Worm (Caenorhabditis elegans): ENCODE data around the gene ceh-31.
A peak's percentile ranks its signal among the peaks of the same experiment; 100 is the strongest.

The ceh-31 gene

DNA sequence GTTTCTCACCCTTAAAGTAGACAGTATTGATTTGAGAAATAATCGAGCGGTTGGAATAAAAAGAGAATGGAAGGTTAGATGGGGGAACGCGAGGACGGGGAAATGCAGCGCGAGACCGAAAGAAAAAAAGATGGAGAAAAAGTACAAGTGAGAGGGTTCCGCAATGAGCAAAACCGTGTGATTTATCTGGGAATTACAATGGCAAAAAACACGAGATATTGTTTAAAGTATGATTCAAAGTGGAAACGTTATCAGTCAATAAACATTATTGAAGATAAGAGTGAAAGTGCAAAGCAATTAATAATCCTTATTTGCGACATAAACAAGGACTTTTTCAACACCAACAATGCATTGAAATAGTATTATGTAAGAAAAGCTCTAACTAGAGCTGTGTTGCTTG, 31.9 kb upstream of the ceh-31 start, which contains the start of gene ztf-13:
TSS of gene ztf-13 (minus strand) at position 11 of the 400 bp plus-strand sequence.
- no peak for TF ChIP-seq snpc-4 (tag; optimal IDR thresholded peaks at IDR 0.05)
- TF ChIP-seq unc-62 (GFP tag; optimal IDR thresholded peaks at IDR 0.05), result no peak
- no peak for TF ChIP-seq lin-13 (GFP tag; optimal IDR thresholded peaks at IDR 0.05)
- TF ChIP-seq ztf-1 (GFP tag; conservative IDR thresholded peaks at IDR 0.05), result no peak
- no peak for TF ChIP-seq nhr-21 (tag; optimal IDR thresholded peaks at IDR 0.05)
- no peak for TF ChIP-seq dmd-4 (tag; optimal IDR thresholded peaks at IDR 0.05)
- no peak for TF ChIP-seq sem-4 (tag; optimal IDR thresholded peaks at IDR 0.05)
- TF ChIP-seq ama-1 (optimal IDR thresholded peaks at IDR 0.05), result no peak
- TF ChIP-seq nhr-23 (tag; optimal IDR thresholded peaks at IDR 0.05), result no peak
- no peak for TF ChIP-seq unc-55 (GFP tag; optimal IDR thresholded peaks at IDR 0.05)
- TF ChIP-seq peb-1 (tag; optimal IDR thresholded peaks at IDR 0.05), result no peak
- no peak for TF ChIP-seq zag-1 (tag; optimal IDR thresholded peaks at IDR 0.05)
- no peak for TF ChIP-seq skn-1 (tag; optimal IDR thresholded peaks at IDR 0.05)
- TF ChIP-seq R02D3.7 (tag; optimal IDR thresholded peaks at IDR 0.05), result no peak
- TF ChIP-seq F13H6.1 (tag; optimal IDR thresholded peaks at IDR 0.05), result peak; percentile 22
- TF ChIP-seq mdl-1 (tag; optimal IDR thresholded peaks at IDR 0.05), result no peak
- peak; percentile 6 for TF ChIP-seq gmeb-1 (tag; optimal IDR thresholded peaks at IDR 0.05)
- no peak for TF ChIP-seq elt-3 (tag; optimal IDR thresholded peaks at IDR 0.05)
- TF ChIP-seq nhr-77 (tag; optimal IDR thresholded peaks at IDR 0.05), result no peak
- TF ChIP-seq lsy-2 (tag; optimal IDR thresholded peaks at IDR 0.05), result peak in 1 of 2 experiments; percentile 41
- peak; percentile 57 for TF ChIP-seq fos-1 (tag; optimal IDR thresholded peaks at IDR 0.05)
- no peak for TF ChIP-seq nhr-6 (tag; optimal IDR thresholded peaks at IDR 0.05)
- no peak for TF ChIP-seq nhr-12 (tag; optimal IDR thresholded peaks at IDR 0.05)
- TF ChIP-seq nhr-237 (tag; optimal IDR thresholded peaks at IDR 0.05), result no peak
- TF ChIP-seq ztf-4 (tag; optimal IDR thresholded peaks at IDR 0.05), result no peak
- no peak for TF ChIP-seq lin-39 (tag; optimal IDR thresholded peaks at IDR 0.05)
- peak; percentile 44 for TF ChIP-seq blmp-1 (tag; optimal IDR thresholded peaks at IDR 0.05; ENCODE audit: insufficient read depth)
- TF ChIP-seq mbf-1 (tag; optimal IDR thresholded peaks at IDR 0.05), result no peak
- no peak for TF ChIP-seq ztf-11 (tag; optimal IDR thresholded peaks at IDR 0.05)
- TF ChIP-seq ceh-16 (tag; optimal IDR thresholded peaks at IDR 0.05), result no peak
- TF ChIP-seq aly-2 (tag; optimal IDR thresholded peaks at IDR 0.05), result no peak
- TF ChIP-seq sma-3 (GFP tag; optimal IDR thresholded peaks at IDR 0.05), result no peak
- no peak for TF ChIP-seq lin-11 (tag; optimal IDR thresholded peaks at IDR 0.05)
- no peak for TF ChIP-seq alr-1 (tag; optimal IDR thresholded peaks at IDR 0.05)
- TF ChIP-seq ZK546.5 (tag; optimal IDR thresholded peaks at IDR 0.05), result no peak
- TF ChIP-seq C34F6.9 (tag; optimal IDR thresholded peaks at IDR 0.05), result peak; percentile 27
- TF ChIP-seq egl-27 (tag; optimal IDR thresholded peaks at IDR 0.05), result peak; percentile 52
- no peak for TF ChIP-seq nhr-11 (tag; optimal IDR thresholded peaks at IDR 0.05)
- TF ChIP-seq crh-2 (tag; optimal IDR thresholded peaks at IDR 0.05), result peak; percentile 40
- TF ChIP-seq ceh-82 (tag; optimal IDR thresholded peaks at IDR 0.05), result no peak
- no peak for TF ChIP-seq elt-1 (tag; optimal IDR thresholded peaks at IDR 0.05)
- peak; percentile 52 for TF ChIP-seq sma-9 (GFP tag; optimal IDR thresholded peaks at IDR 0.05)
- no peak for TF ChIP-seq sma-9 (tag; optimal IDR thresholded peaks at IDR 0.05)
- peak; percentile 18 for TF ChIP-seq nhr-129 (tag; optimal IDR thresholded peaks at IDR 0.05)
- TF ChIP-seq unc-39 (tag; optimal IDR thresholded peaks at IDR 0.05), result no peak
- TF ChIP-seq nhr-25 (tag; optimal IDR thresholded peaks at IDR 0.05), result no peak
- no peak for TF ChIP-seq Y55F3AM.14 (GFP tag; optimal IDR thresholded peaks at IDR 0.05)
- no peak for TF ChIP-seq nhr-10 (tag; optimal IDR thresholded peaks at IDR 0.05)
- no peak for TF ChIP-seq mab-5 (tag; optimal IDR thresholded peaks at IDR 0.05)

All from whole organism, L2 larva.